Fruit fly (Drosophila melanogaster): Measurements from ENCODE around the gene pkm.

pkm gene

DNA sequence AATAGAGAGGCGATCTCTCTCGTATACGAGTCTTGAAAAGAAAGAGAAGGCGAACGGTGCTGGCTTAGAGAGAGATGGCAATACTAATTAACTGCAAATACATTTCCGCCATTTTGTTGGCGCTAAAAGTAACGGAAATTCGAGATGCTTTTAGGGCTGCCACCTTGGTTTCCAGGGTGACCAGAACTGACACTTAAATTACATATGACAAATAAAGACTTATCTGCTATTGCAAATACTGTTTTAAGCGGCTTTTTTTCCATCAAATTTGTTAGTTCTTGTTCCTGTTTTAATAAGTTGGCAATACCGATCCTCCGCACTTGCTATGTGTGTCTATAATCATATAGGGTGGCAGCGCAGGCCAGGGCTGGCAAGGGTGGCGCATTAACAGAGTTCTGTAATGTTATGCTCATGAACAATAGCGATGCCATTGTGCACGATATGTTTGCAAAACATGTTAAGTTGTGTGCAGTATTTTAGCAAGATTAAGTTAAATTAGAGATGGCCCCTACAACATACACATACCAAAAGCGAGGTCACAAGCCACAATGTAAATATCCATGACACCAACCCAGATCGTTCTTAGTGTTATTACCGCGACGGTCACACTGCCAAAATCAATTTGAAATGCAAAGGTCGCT, 3.7 kb downstream of the pkm start, which contains the start of gene nod (continued):
- TF ChIP-seq bigmax (GFP tag; optimal IDR thresholded peaks at IDR 0.05) (no peak), CG12769 (tag; optimal IDR thresholded peaks at IDR 0.05) (peak; percentile 73), pfk (GFP tag; optimal IDR thresholded peaks at IDR 0.05) (no peak), esg (GFP tag; conservative IDR thresholded peaks at IDR 0.05) (peak; percentile 59), CG17568 (GFP tag; optimal IDR thresholded peaks at IDR 0.05) (no peak), br (optimal IDR thresholded peaks at IDR 0.05) (no peak), usp (GFP tag; optimal IDR thresholded peaks at IDR 0.05) (no peak), lola (GFP tag; optimal IDR thresholded peaks at IDR 0.05) (peak in 1 of 3 experiments; percentile 40), CG7963 (GFP tag; IDR thresholded peaks at IDR 0.05; ENCODE audit: partially characterized antibody) (0 out of 3 replicates have a peak, but pooled peaks have one; percentile 38), ATbp (GFP tag; optimal IDR thresholded peaks at IDR 0.05) (no peak), HLH4C (GFP tag; IDR thresholded peaks at IDR 0.05; ENCODE audit: partially characterized antibody) (no peak), inv (GFP tag; IDR thresholded peaks at IDR 0.05; ENCODE audit: partially characterized antibody) (peak; percentile 50; the same call in 1 of the 2 replicates), gfzf (GFP tag; optimal IDR thresholded peaks at IDR 0.05) (peak; percentile 92), CG8924 (tag; optimal IDR thresholded peaks at IDR 0.05) (no peak), fd102C (GFP tag; optimal IDR thresholded peaks at IDR 0.05) (no peak), trem (tag; optimal IDR thresholded peaks at IDR 0.05) (peak; percentile 90), CG2199 (GFP tag; IDR thresholded peaks at IDR 0.05) (0 out of 3 replicates have a peak, but pooled peaks have one; percentile 14), sqz (GFP tag; optimal IDR thresholded peaks at IDR 0.05) (no peak), ewg (GFP tag; optimal IDR thresholded peaks at IDR 0.05) (peak; percentile 30), CG10267 (tag; optimal IDR thresholded peaks at IDR 0.05) (peak; percentile 58), CG11247 (GFP tag; IDR thresholded peaks at IDR 0.05) (0 out of 2 replicates have a peak, but pooled peaks have one; percentile 26), CG2712 (tag; optimal IDR thresholded peaks at IDR 0.05) (peak; percentile 65), Bteb2 (GFP tag; optimal IDR thresholded peaks at IDR 0.05) (peak; percentile 33), Asciz (GFP tag; optimal IDR thresholded peaks at IDR 0.05) (no peak), CG6175 (GFP tag; IDR thresholded peaks at IDR 0.05) (no peak), Trl (optimal IDR thresholded peaks at IDR 0.05) (no peak), Trl (GFP tag; optimal IDR thresholded peaks at IDR 0.05) (peak; percentile 63), crc (GFP tag; optimal IDR thresholded peaks at IDR 0.05) (peak; percentile 22), Adf1 (GFP tag; IDR thresholded peaks at IDR 0.05) (peak; percentile 14; the same call in 1 of the 2 replicates), corto (GFP tag; optimal IDR thresholded peaks at IDR 0.05) (no peak), cg (GFP tag; optimal IDR thresholded peaks at IDR 0.05) (no peak), Drgx (GFP tag; IDR thresholded peaks at IDR 0.05) (0 out of 2 replicates have a peak, but pooled peaks have one; percentile 22), CG3065 (GFP tag; optimal IDR thresholded peaks at IDR 0.05) (peak; percentile 42), CG2120 (GFP tag; optimal IDR thresholded peaks at IDR 0.05) (peak; percentile 80), Taf1 (GFP tag; IDR thresholded peaks at IDR 0.05) (no peak), CG16815 (GFP tag; optimal IDR thresholded peaks at IDR 0.05) (no peak), lmd (GFP tag; IDR thresholded peaks at IDR 0.05) (peak; percentile 42; the same call in 1 of the 2 replicates), lilli (GFP tag; optimal IDR thresholded peaks at IDR 0.05) (peak; percentile 79), lov (optimal IDR thresholded peaks at IDR 0.05) (no peak), lov (GFP tag; IDR thresholded peaks at IDR 0.05) (no peak), Awh (GFP tag; IDR thresholded peaks at IDR 0.05) (0 out of 2 replicates have a peak, but pooled peaks have one; percentile 37), nom (GFP tag; optimal IDR thresholded peaks at IDR 0.05) (no peak), psq (GFP tag; optimal IDR thresholded peaks at IDR 0.05) (no peak), Nf-YB (GFP tag; optimal IDR thresholded peaks at IDR 0.05) (peak; percentile 3), CG15514 (GFP tag; optimal IDR thresholded peaks at IDR 0.05) (peak; percentile 79), CG10274 (GFP tag; optimal IDR thresholded peaks at IDR 0.05) (no peak), gce (GFP tag; IDR thresholded peaks at IDR 0.05) (no peak), wdn (GFP tag; IDR thresholded peaks at IDR 0.05) (peak; percentile 27), CG4707 (GFP tag; optimal IDR thresholded peaks at IDR 0.05) (peak; percentile 6), Six4 (GFP tag; optimal IDR thresholded peaks at IDR 0.05) (peak; percentile 59)
